Fruit fly (Drosophila melanogaster) whole organism, embryonic: ENCODE results near the gene Oatp74D.
A peak's percentile ranks its signal among the peaks of the same experiment; 100 is the strongest.

Experiments
- Atf-2 ChIP-seq: fragments of 200-800 bp; sonication (Bioruptor generic); optimal IDR thresholded peaks from 2 replicates; lab custom pipeline; 2016; ENCODE audit warnings: missing biosample characterization, missing genetic modification characterization
- CG10565 ChIP-seq: fragments of 200-800 bp; sonication (Bioruptor generic); optimal IDR thresholded peaks from 3 replicates; lab custom pipeline; 2016; ENCODE audit warnings: missing biosample characterization, mild to moderate bottlenecking, missing genetic modification characterization
- CG14860 ChIP-seq: fragments of 200-800 bp; sonication (Bioruptor generic); IDR thresholded peaks from 3 replicates; pipeline ENCODE4 v1.3.6; 2022; ENCODE audit warnings: missing biosample characterization, missing genetic modification characterization; ENCODE audit not compliant: partially characterized antibody
- CG15479 ChIP-seq: fragments of 200-800 bp; sonication (Bioruptor generic); optimal IDR thresholded peaks from 3 replicates; lab custom pipeline; 2019; ENCODE audit warnings: missing biosample characterization, mild to moderate bottlenecking, missing genetic modification characterization, moderate library complexity
- CG9727 ChIP-seq: fragments of 200-800 bp; sonication (Bioruptor generic); optimal IDR thresholded peaks from 3 replicates; lab custom pipeline; 2017; ENCODE audit warnings: missing biosample characterization, mild to moderate bottlenecking, missing genetic modification characterization
- Med ChIP-seq: fragments of 200-800 bp; sonication (Bioruptor generic); peaks from one replicate; lab custom pipeline; 2016; ENCODE audit warnings: missing biosample characterization, missing genetic modification characterization, mild to moderate bottlenecking, inconsistent platforms, moderate library complexity
- Mes4 ChIP-seq: fragments of 200-800 bp; sonication (Bioruptor generic); optimal IDR thresholded peaks from 2 replicates; lab custom pipeline; 2016; ENCODE audit warnings: missing biosample characterization, missing genetic modification characterization
- cas ChIP-seq: fragments of 200-800 bp; sonication (Bioruptor generic); IDR thresholded peaks from 2 replicates; pipeline ENCODE4 v1.3.6; 2022; ENCODE audit warnings: missing biosample characterization, missing genetic modification characterization
- phol ChIP-seq: fragments of 200-800 bp; sonication (Bioruptor generic); optimal IDR thresholded peaks from 3 replicates; lab custom pipeline; 2018; ENCODE audit warnings: missing biosample characterization, mild to moderate bottlenecking, missing genetic modification characterization, moderate library complexity
- tap ChIP-seq: fragments of 200-800 bp; optimal IDR thresholded peaks from 3 replicates; lab custom pipeline; 2019; ENCODE audit warnings: missing biosample characterization, mild to moderate bottlenecking, missing genetic modification characterization, moderate library complexity
- zf30C ChIP-seq: fragments of 200-800 bp; sonication (Bioruptor generic); optimal IDR thresholded peaks from 3 replicates; lab custom pipeline; 2018; ENCODE audit warnings: missing biosample characterization, mild to moderate bottlenecking, missing genetic modification characterization

Gene Oatp74D

dm6 chr3L:17557215-17557904 is 70.4 kb downstream of the Oatp74D start, which contains the start of gene CycT (continued):
- peak; percentile 87 for TF ChIP-seq Med (GFP tag; lab: Kevin White, UChicago)
- TF ChIP-seq zf30C (GFP tag; lab: Kevin White, UChicago), result no peak
- no peak for TF ChIP-seq tap (tag; lab: Kevin White, UChicago)
- TF ChIP-seq CG14860, result peak; percentile 74
- no peak for TF ChIP-seq CG10565 (GFP tag; lab: Kevin White, UChicago)
- no peak for TF ChIP-seq Atf-2 (GFP tag; lab: Kevin White, UChicago)
- TF ChIP-seq cas (GFP tag; lab: Robert Waterston, UW), result no peak
- TF ChIP-seq CG15479 (GFP tag; lab: Kevin White, UChicago), result peak; percentile 60
- TF ChIP-seq Mes4 (GFP tag; lab: Kevin White, UChicago), result peak; percentile 33
- peak; percentile 58 for TF ChIP-seq CG9727
- peak; percentile 99 for TF ChIP-seq phol
